Worm (Caenorhabditis elegans) whole organism, mixed stage, embryonic: Measurements from ENCODE around the gene C06A1.3.
A peak's percentile ranks its signal among the peaks of the same experiment; 100 is the strongest.

Source experiments
- M03D4.4 ChIP-seq: sonication (generic microtip); optimal IDR thresholded peaks from 2 replicates; lab custom pipeline; 2017; ENCODE audit warnings: mild to moderate bottlenecking, missing genetic modification characterization, missing compliant biosample characterization
- bed-3 ChIP-seq: fragments of 200-800 bp; sonication (Bioruptor generic); optimal IDR thresholded peaks from 3 replicates; lab custom pipeline; 2018; ENCODE audit warnings: mild to moderate bottlenecking, missing genetic modification characterization, moderate library complexity, missing compliant biosample characterization
- blmp-1 ChIP-seq: fragments of 150-350 bp; optimal IDR thresholded peaks from 2 replicates; lab custom pipeline; 2014; ENCODE audit warnings: missing biosample characterization, missing genetic modification characterization
- ceh-39 ChIP-seq: fragments of 150-350 bp; optimal IDR thresholded peaks from 2 replicates; lab custom pipeline; 2014; ENCODE audit warnings: missing biosample characterization, missing genetic modification characterization
- ceh-43 ChIP-seq: fragments of 200-800 bp; sonication (Bioruptor generic); optimal IDR thresholded peaks from 2 replicates; lab custom pipeline; 2018; ENCODE audit warnings: mild to moderate bottlenecking, missing genetic modification characterization, moderate library complexity, missing compliant biosample characterization
- ceh-83 ChIP-seq: fragments of 200-800 bp; sonication (Bioruptor generic); optimal IDR thresholded peaks from 2 replicates; lab custom pipeline; 2018; ENCODE audit warnings: mild to moderate bottlenecking, missing genetic modification characterization, missing compliant biosample characterization
- ces-1 ChIP-seq: fragments of 150-350 bp; optimal IDR thresholded peaks from 2 replicates; lab custom pipeline; 2014; ENCODE audit warnings: missing biosample characterization, missing genetic modification reagents, missing genetic modification characterization
- cnd-1 ChIP-seq: fragments of 200-800 bp; sonication (Bioruptor generic); optimal IDR thresholded peaks from 2 replicates; lab custom pipeline; 2018; ENCODE audit warnings: mild to moderate bottlenecking, missing genetic modification characterization, missing compliant biosample characterization
- drap-1 ChIP-seq: fragments of 200-800 bp; sonication (Bioruptor generic); optimal IDR thresholded peaks from 3 replicates; lab custom pipeline; 2018; ENCODE audit warnings: mild to moderate bottlenecking, missing genetic modification characterization, missing compliant biosample characterization
- elt-3 ChIP-seq: fragments of 150-350 bp; optimal IDR thresholded peaks from 2 replicates; lab custom pipeline; 2014; ENCODE audit warnings: missing biosample characterization, missing genetic modification characterization
- flh-1 ChIP-seq: fragments of 200-800 bp; sonication (Bioruptor generic); optimal IDR thresholded peaks from 2 replicates; lab custom pipeline; 2018; ENCODE audit warnings: mild to moderate bottlenecking, missing genetic modification characterization, moderate library complexity, missing compliant biosample characterization
- ham-2 ChIP-seq: fragments of 200-800 bp; sonication (Bioruptor generic); optimal IDR thresholded peaks from 2 replicates; lab custom pipeline; 2018; ENCODE audit warnings: mild to moderate bottlenecking, missing genetic modification characterization, missing compliant biosample characterization
- lin-13 ChIP-seq: fragments of 150-350 bp; optimal IDR thresholded peaks from 2 replicates; lab custom pipeline; 2014; ENCODE audit warnings: missing biosample characterization, missing genetic modification characterization
- lin-32 ChIP-seq: fragments of 200-800 bp; sonication (Bioruptor generic); optimal IDR thresholded peaks from 2 replicates; lab custom pipeline; 2018; ENCODE audit warnings: mild to moderate bottlenecking, missing genetic modification characterization, missing compliant biosample characterization
- mab-5 ChIP-seq: fragments of 150-350 bp; optimal IDR thresholded peaks from 2 replicates; lab custom pipeline; 2014; ENCODE audit warnings: missing biosample characterization, missing genetic modification characterization
- mep-1 ChIP-seq: fragments of 150-350 bp; optimal IDR thresholded peaks from 2 replicates; lab custom pipeline; 2017; ENCODE audit warnings: missing biosample characterization, missing genetic modification reagents, missing genetic modification characterization, inconsistent platforms
- nhr-237 ChIP-seq: fragments of 150-350 bp; optimal IDR thresholded peaks from 2 replicates; lab custom pipeline; 2014; ENCODE audit warnings: missing biosample characterization, missing genetic modification characterization
- nhr-28 ChIP-seq: fragments of 150-350 bp; optimal IDR thresholded peaks from 2 replicates; lab custom pipeline; 2014; ENCODE audit warnings: missing biosample characterization, missing genetic modification characterization
- pha-4 ChIP-seq: fragments of 150-350 bp; optimal IDR thresholded peaks from 2 replicates; lab custom pipeline; 2018; ENCODE audit warnings: missing biosample characterization, missing genetic modification reagents, missing genetic modification characterization
- snpc-4 ChIP-seq: fragments of 150-350 bp; optimal IDR thresholded peaks from 2 replicates; lab custom pipeline; 2014; ENCODE audit warnings: missing biosample characterization, missing genetic modification characterization
- sptf-1 ChIP-seq: sonication (generic microtip); optimal IDR thresholded peaks from 2 replicates; lab custom pipeline; 2017; ENCODE audit warnings: mild to moderate bottlenecking, missing genetic modification characterization, moderate library complexity, missing compliant biosample characterization
- tbx-8 ChIP-seq: fragments of 200-800 bp; sonication (Bioruptor generic); optimal IDR thresholded peaks from 2 replicates; lab custom pipeline; 2018; ENCODE audit warnings: mild to moderate bottlenecking, missing genetic modification characterization, moderate library complexity, missing compliant biosample characterization
- unc-62 ChIP-seq: fragments of 150-350 bp; optimal IDR thresholded peaks from 2 replicates; lab custom pipeline; 2014; ENCODE audit warnings: missing biosample characterization, missing genetic modification reagents, missing genetic modification characterization
- zip-8 ChIP-seq: fragments of 150-350 bp; optimal IDR thresholded peaks from 2 replicates; lab custom pipeline; 2014; ENCODE audit warnings: missing biosample characterization, missing genetic modification characterization
- ztf-11 ChIP-seq: fragments of 150-350 bp; optimal IDR thresholded peaks from 2 replicates; lab custom pipeline; 2014; ENCODE audit warnings: missing biosample characterization, missing genetic modification characterization

The C06A1.3 gene

ce11 chrII:10608821-10609220 is 36.8 kb downstream of the C06A1.3 start:
- TF ChIP-seq drap-1 (GFP tag; lab: Kevin White, UChicago) (no peak), lin-13 (tag; lab: Kevin White, UChicago) (no peak), ham-2 (GFP tag; lab: Kevin White, UChicago) (no peak), lin-32 (no peak), mep-1 (tag; lab: Kevin White, UChicago) (no peak), ceh-43 (GFP tag; lab: Kevin White, UChicago) (no peak), snpc-4 (tag; lab: Kevin White, UChicago) (no peak), cnd-1 (tag; lab: Kevin White, UChicago) (no peak), nhr-237 (tag; lab: Kevin White, UChicago) (no peak), M03D4.4 (no peak), flh-1 (GFP tag; lab: Kevin White, UChicago) (no peak), blmp-1 (no peak), ceh-83 (GFP tag; lab: Kevin White, UChicago) (no peak), ces-1 (GFP tag; lab: Kevin White, UChicago) (no peak), elt-3 (tag; lab: Kevin White, UChicago) (no peak), ceh-39 (tag; lab: Kevin White, UChicago) (no peak), sptf-1 (tag; lab: Kevin White, UChicago) (no peak)
- TF ChIP-seq, all 35 proteins: peak for 0

- TF ChIP-seq lin-13 (tag; lab: Kevin White, UChicago): no peak
- TF ChIP-seq mab-5 (tag; lab: Kevin White, UChicago): no peak
- TF ChIP-seq ceh-83 (GFP tag; lab: Kevin White, UChicago): no peak
- TF ChIP-seq blmp-1: no peak
- peak; percentile 14 for TF ChIP-seq pha-4
- no peak for TF ChIP-seq bed-3
Observed at ce11 chrII:10612743-10613142, 40.7 kb downstream of the C06A1.3 start, which contains the start of gene C14A4.12. C14A4.12 (plus strand) TSS chrII:10613043.

- TF ChIP-seq unc-62 (GFP tag; lab: Kevin White, UChicago) (no peak), cnd-1 (tag; lab: Kevin White, UChicago) (no peak), nhr-28 (tag; lab: Kevin White, UChicago) (no peak), ztf-11 (no peak), flh-1 (GFP tag; lab: Kevin White, UChicago) (no peak), mep-1 (tag; lab: Kevin White, UChicago) (no peak), pha-4 (no peak), ceh-43 (GFP tag; lab: Kevin White, UChicago) (no peak), lin-32 (no peak)
Observed at ce11 chrII:10618157-10618556, 46.1 kb downstream of the C06A1.3 start, which contains the start of gene C14A4.13. C14A4.13 (plus strand) TSS chrII:10618457.

- TF ChIP-seq sptf-1 (tag; lab: Kevin White, UChicago) (no peak), tbx-8 (GFP tag; lab: Kevin White, UChicago) (no peak), nhr-237 (tag; lab: Kevin White, UChicago) (no peak), mab-5 (tag; lab: Kevin White, UChicago) (no peak), snpc-4 (tag; lab: Kevin White, UChicago) (no peak), bed-3 (no peak), zip-8 (tag; lab: Kevin White, UChicago) (no peak), drap-1 (GFP tag; lab: Kevin White, UChicago) (no peak), mep-1 (tag; lab: Kevin White, UChicago) (no peak), flh-1 (GFP tag; lab: Kevin White, UChicago) (no peak)
Observed at ce11 chrII:10621965-10622364, 49.9 kb downstream of the C06A1.3 start, which contains the start of gene cutl-9. cutl-9 (plus strand) TSS chrII:10622265.
